Worm (Caenorhabditis elegans): ENCODE results near the gene clec-138.

ce11 chrII:4590086-4590485 lies 29.5 kb downstream of the clec-138 start:
- TF ChIP-seq pqm-1 (tag; optimal IDR thresholded peaks at IDR 0.05) (no peak), ceh-31 (tag; optimal IDR thresholded peaks at IDR 0.05) (no peak), nhr-11 (tag; optimal IDR thresholded peaks at IDR 0.05) (no peak), fkh-10 (GFP tag; optimal IDR thresholded peaks at IDR 0.05) (no peak), nhr-232 (tag; optimal IDR thresholded peaks at IDR 0.05) (no peak)
